Worm (Caenorhabditis elegans) whole organism, L2 larva: Measurements from ENCODE around the gene sdhd-1.

ENCODE experiments used
- ama-1 ChIP-seq: fragments of 150-350 bp; optimal IDR thresholded peaks from 2 replicates; lab custom pipeline; 2018; ENCODE audit warnings: inconsistent platforms
- ceh-16 ChIP-seq: fragments of 150-350 bp; optimal IDR thresholded peaks from 2 replicates; lab custom pipeline; 2014; ENCODE audit warnings: missing biosample characterization, missing genetic modification characterization
- ceh-82 ChIP-seq: fragments of 150-350 bp; optimal IDR thresholded peaks from 2 replicates; lab custom pipeline; 2014; ENCODE audit warnings: missing biosample characterization, missing genetic modification characterization
- lsy-2 ChIP-seq, 2 experiments: fragments of 150-350 bp in 1 of 2; sonication (generic microtip) in 1 of 2; optimal IDR thresholded peaks; 2 replicates each; lab custom pipeline; 2014 to 2017; ENCODE audit warnings: missing biosample characterization in 2 of 2, missing genetic modification characterization in 2 of 2
- mbf-1 ChIP-seq: sonication (generic microtip); optimal IDR thresholded peaks from 2 replicates; lab custom pipeline; 2017; ENCODE audit warnings: missing biosample characterization, missing genetic modification characterization
- nhr-11 ChIP-seq: fragments of 150-350 bp; optimal IDR thresholded peaks from 2 replicates; lab custom pipeline; 2014; ENCODE audit warnings: missing biosample characterization, missing genetic modification characterization
- nhr-129 ChIP-seq: fragments of 150-350 bp; optimal IDR thresholded peaks from 2 replicates; lab custom pipeline; 2014; ENCODE audit warnings: missing biosample characterization, missing genetic modification characterization
- nhr-237 ChIP-seq: fragments of 150-350 bp; optimal IDR thresholded peaks from 2 replicates; lab custom pipeline; 2014; ENCODE audit warnings: missing biosample characterization, missing genetic modification characterization
- sma-3 ChIP-seq: sonication (generic microtip); optimal IDR thresholded peaks from 2 replicates; lab custom pipeline; 2016; ENCODE audit warnings: missing genetic modification reagents, missing genetic modification characterization, missing compliant biosample characterization
- ztf-11 ChIP-seq: sonication (generic microtip); optimal IDR thresholded peaks from 2 replicates; lab custom pipeline; 2017; ENCODE audit warnings: missing biosample characterization, missing genetic modification characterization
- ztf-4 ChIP-seq: fragments of 150-350 bp; optimal IDR thresholded peaks from 2 replicates; lab custom pipeline; 2014; ENCODE audit warnings: missing biosample characterization, missing genetic modification characterization

DNA sequence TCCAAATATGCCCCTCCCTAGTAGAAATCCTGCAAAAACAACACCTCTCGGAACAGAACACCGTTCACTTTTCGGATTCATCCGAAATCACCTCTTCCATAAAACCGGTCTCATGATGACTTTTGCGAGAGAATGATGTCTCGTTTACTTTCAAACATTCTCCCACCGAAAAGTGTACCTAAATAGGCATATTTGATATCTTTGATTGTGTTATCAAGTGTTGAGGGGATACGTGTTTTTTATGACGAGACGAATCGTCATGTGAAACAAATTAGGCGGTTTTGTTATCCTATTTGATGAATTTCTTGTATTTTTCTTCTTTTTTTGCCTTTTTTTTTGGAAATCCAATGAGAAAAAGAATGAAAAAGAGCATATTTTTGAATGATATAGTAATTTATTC is 34.5 kb downstream of the sdhd-1 start:
- TF ChIP-seq nhr-129 (tag; lab: Kevin White, UChicago) (no peak), lsy-2 (tag; optimal IDR thresholded peaks at IDR 0.05; lab: Kevin White, UChicago) (no peak), nhr-11 (tag; lab: Kevin White, UChicago) (no peak), ztf-11 (tag; lab: Kevin White, UChicago) (no peak), mbf-1 (tag; lab: Kevin White, UChicago) (no peak), ceh-16 (tag; lab: Kevin White, UChicago) (no peak), nhr-237 (no peak), ama-1 (lab: Kevin White, UChicago) (peak; percentile 51), sma-3 (GFP tag; lab: Kevin White, UChicago) (no peak), ceh-82 (tag; lab: Kevin White, UChicago) (no peak), ztf-4 (tag; lab: Kevin White, UChicago) (no peak)
